Worm (Caenorhabditis elegans) whole organism, young adult: ENCODE measurements around the gene srd-17.
"Not testable (repeated sequence)": the region's sequence is repeated elsewhere in the genome, so short reads cannot be mapped to it uniquely, and the experiment has no call there.

Experiments used
- T07F8.4 ChIP-seq: sonication (generic microtip); optimal IDR thresholded peaks from 2 replicates; lab custom pipeline; 2016; ENCODE audit warnings: mild to moderate bottlenecking, missing genetic modification characterization, moderate library complexity, missing compliant biosample characterization
- Y53F4B.3 ChIP-seq: fragments of 200-800 bp; sonication (Bioruptor generic); IDR thresholded peaks from 2 replicates; pipeline ENCODE4 v1.3.6; 2022; ENCODE audit warnings: missing genetic modification reagents, missing genetic modification characterization, missing compliant biosample characterization
- Y95B8A.8 ChIP-seq: fragments of 200-800 bp; sonication (Bioruptor generic); IDR thresholded peaks from 2 replicates; pipeline ENCODE4 v1.3.6; 2022; ENCODE audit warnings: missing genetic modification reagents, missing genetic modification characterization, missing compliant biosample characterization
- ama-1 ChIP-seq, 3 experiments: fragments of 150-350 bp in 1 of 3; sonication (generic microtip) in 2 of 3; optimal IDR thresholded peaks; 2 replicates each; lab custom pipeline; 2014 to 2018; ENCODE audit warnings: missing biosample characterization in 2 of 3, missing genetic modification characterization in 2 of 3, missing genetic modification reagents in 2 of 3
- aptf-3 ChIP-seq: fragments of 200-800 bp; sonication (Bioruptor generic); IDR thresholded peaks from 2 replicates; pipeline ENCODE4 v1.3.6; 2022; ENCODE audit warnings: missing genetic modification characterization, missing compliant biosample characterization
- ceh-100 ChIP-seq: fragments of 200-800 bp; sonication (Bioruptor generic); IDR thresholded peaks from 2 replicates; pipeline ENCODE4 v1.3.6; 2022; ENCODE audit warnings: missing genetic modification reagents, missing genetic modification characterization, missing compliant biosample characterization
- lin-35 ChIP-seq, 3 experiments: fragments of 150-350 bp in 2 of 3; sonication (generic microtip) in 1 of 3; optimal IDR thresholded peaks; 2 replicates each; lab custom pipeline; 2014 to 2018; ENCODE audit warnings: missing biosample characterization in 3 of 3, missing genetic modification characterization in 3 of 3, missing genetic modification reagents in 3 of 3
- lin-40 ChIP-seq: sonication (generic microtip); optimal IDR thresholded peaks from 2 replicates; lab custom pipeline; 2016; ENCODE audit warnings: missing genetic modification characterization, mild to moderate bottlenecking, missing compliant biosample characterization, missing genotype, missing genetic modification reagents
- lin-54 ChIP-seq: fragments of 200-800 bp; sonication (Bioruptor generic); optimal IDR thresholded peaks from 2 replicates; lab custom pipeline; 2018; ENCODE audit warnings: mild to moderate bottlenecking, missing genetic modification characterization, missing compliant biosample characterization
- lsl-1 ChIP-seq: fragments of 200-800 bp; sonication (Bioruptor generic); optimal IDR thresholded peaks from 2 replicates; lab custom pipeline; 2018; ENCODE audit warnings: mild to moderate bottlenecking, missing genetic modification characterization, moderate library complexity, missing compliant biosample characterization
- unc-130 ChIP-seq: sonication (generic microtip); optimal IDR thresholded peaks from 2 replicates; lab custom pipeline; 2016; ENCODE audit warnings: missing genetic modification reagents, missing genetic modification characterization, missing compliant biosample characterization
- unc-62 ChIP-seq: fragments of 150-350 bp; optimal IDR thresholded peaks from 2 replicates; lab custom pipeline; 2014; ENCODE audit warnings: missing biosample characterization, missing genetic modification reagents, missing genetic modification characterization
- ztf-26 ChIP-seq: sonication (generic microtip); optimal IDR thresholded peaks from 2 replicates; lab custom pipeline; 2017; ENCODE audit warnings: missing genetic modification characterization, missing compliant biosample characterization

DNA sequence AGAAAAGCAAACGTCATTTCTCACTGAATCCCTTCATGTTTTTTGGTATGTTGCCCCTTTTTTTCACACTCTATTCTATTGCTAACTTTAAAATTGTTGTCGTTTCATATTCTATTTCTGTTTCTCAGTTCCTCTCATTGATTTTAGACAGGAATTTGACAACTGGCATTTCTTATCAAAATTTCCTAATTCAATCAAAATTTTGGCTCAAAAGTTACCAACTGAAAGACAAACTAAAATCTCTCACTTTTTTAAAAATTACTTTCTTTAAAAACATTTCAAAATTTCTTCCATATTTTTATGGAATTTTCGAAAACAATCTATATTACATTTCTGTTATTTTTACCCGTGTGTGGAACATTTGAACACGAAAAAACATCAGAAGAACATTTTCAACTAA lies 11.0 kb upstream of the srd-17 start, which contains the start of gene Y2H9A.6:
- TF ChIP-seq lin-54 (GFP tag; lab: Kevin White, UChicago); ceh-100 (GFP tag; lab: Robert Waterston, UW); aptf-3 (GFP tag; lab: Robert Waterston, UW); T07F8.4 (tag; lab: Kevin White, UChicago); unc-130 (GFP tag; lab: Kevin White, UChicago); Y95B8A.8 (GFP tag; lab: Robert Waterston, UW); ama-1 (optimal IDR thresholded peaks at IDR 0.05; lab: Kevin White, UChicago); ama-1 (GFP tag; optimal IDR thresholded peaks at IDR 0.05; lab: Kevin White, UChicago); ztf-26 (tag; lab: Kevin White, UChicago); lsl-1 (GFP tag; lab: Kevin White, UChicago); Y53F4B.3 (GFP tag; lab: Robert Waterston, UW); lin-40 (tag; lab: Kevin White, UChicago); unc-62 (GFP tag; lab: Kevin White, UChicago); lin-35 (GFP tag; optimal IDR thresholded peaks at IDR 0.05; lab: Kevin White, UChicago): not testable (repeated sequence)
